Fruit fly (Drosophila melanogaster) whole organism, embryonic: ENCODE data around the gene ScpX.
A peak's percentile ranks its signal among the peaks of the same experiment; 100 is the strongest.

Source experiments
- Abd-B ChIP-seq: fragments of 200-800 bp; sonication (Bioruptor generic); optimal IDR thresholded peaks from 2 replicates; lab custom pipeline; 2018; ENCODE audit warnings: missing biosample characterization, mild to moderate bottlenecking, missing genetic modification characterization, moderate library complexity
- Awh ChIP-seq: fragments of 200-800 bp; sonication (Bioruptor generic); IDR thresholded peaks from 2 replicates; pipeline ENCODE4, ENCODE4 v1.3.6; 2022; ENCODE audit warnings: missing biosample characterization, missing genetic modification characterization
- CG10462 ChIP-seq: fragments of 200-800 bp; sonication (Bioruptor generic); optimal IDR thresholded peaks from 2 replicates; lab custom pipeline; 2016; ENCODE audit warnings: missing biosample characterization, missing genetic modification characterization
- CG11695 ChIP-seq: fragments of 200-800 bp; sonication (Bioruptor generic); IDR thresholded peaks from 3 replicates; pipeline ENCODE4 v1.3.6; 2022; ENCODE audit warnings: missing biosample characterization, missing genetic modification characterization
- CG12391 ChIP-seq: fragments of 200-800 bp; sonication (Bioruptor generic); optimal IDR thresholded peaks from 3 replicates; lab custom pipeline; 2018; ENCODE audit warnings: missing biosample characterization, mild to moderate bottlenecking, missing genetic modification characterization, moderate library complexity
- CG1603 ChIP-seq: fragments of 200-800 bp; sonication (Bioruptor generic); optimal IDR thresholded peaks from 2 replicates; lab custom pipeline; 2019; ENCODE audit warnings: missing biosample characterization, mild to moderate bottlenecking, missing genetic modification characterization, moderate library complexity
- CG17328 ChIP-seq: fragments of 200-800 bp; sonication (Bioruptor generic); IDR thresholded peaks from 2 replicates; pipeline ENCODE4 v1.3.6; 2022; ENCODE audit warnings: missing biosample characterization, missing genetic modification characterization
- CG17829 ChIP-seq: fragments of 200-800 bp; optimal IDR thresholded peaks from 2 replicates; lab custom pipeline; 2019; ENCODE audit warnings: missing biosample characterization, mild to moderate bottlenecking, missing genetic modification characterization, moderate library complexity
- CG1792 ChIP-seq: fragments of 200-800 bp; sonication (Bioruptor generic); optimal IDR thresholded peaks from 2 replicates; lab custom pipeline; 2016; ENCODE audit warnings: missing biosample characterization, missing genetic modification characterization
- CG1832 ChIP-seq: fragments of 200-800 bp; sonication (Bioruptor generic); optimal IDR thresholded peaks from 2 replicates; lab custom pipeline; 2017; ENCODE audit warnings: missing biosample characterization, mild to moderate bottlenecking, missing genetic modification characterization, inconsistent platforms
- CG18599 ChIP-seq: fragments of 200-800 bp; sonication (Bioruptor generic); optimal IDR thresholded peaks from 3 replicates; lab custom pipeline; 2017; ENCODE audit warnings: missing biosample characterization, missing genetic modification characterization, mild to moderate bottlenecking, moderate library complexity, missing genetic modification reagents
- CG2678 ChIP-seq: fragments of 200-800 bp; sonication (Bioruptor generic); optimal IDR thresholded peaks from 3 replicates; lab custom pipeline; 2019; ENCODE audit warnings: missing biosample characterization, mild to moderate bottlenecking, missing genetic modification characterization, moderate library complexity
- CG2712 ChIP-seq: fragments of 200-800 bp; optimal IDR thresholded peaks from 3 replicates; lab custom pipeline; 2019; ENCODE audit warnings: missing biosample characterization, mild to moderate bottlenecking, missing genetic modification characterization, moderate library complexity
- CG3163 ChIP-seq: fragments of 200-800 bp; sonication (Bioruptor generic); optimal IDR thresholded peaks from 3 replicates; lab custom pipeline; 2016; ENCODE audit warnings: missing biosample characterization, missing genetic modification characterization
- CG3995 ChIP-seq: fragments of 200-800 bp; sonication (Bioruptor generic); optimal IDR thresholded peaks from 3 replicates; lab custom pipeline; 2016; ENCODE audit warnings: missing biosample characterization, missing genetic modification characterization
- CG4424 ChIP-seq: fragments of 200-800 bp; sonication (Bioruptor generic); optimal IDR thresholded peaks from 3 replicates; lab custom pipeline; 2016; ENCODE audit warnings: missing biosample characterization, missing genetic modification characterization
- CG5953 ChIP-seq: fragments of 200-800 bp; sonication (Bioruptor generic); IDR thresholded peaks from 2 replicates; pipeline ENCODE4 v1.3.6; 2022; ENCODE audit warnings: missing biosample characterization, missing genetic modification characterization
- CG6689 ChIP-seq: fragments of 200-800 bp; sonication (Bioruptor generic); IDR thresholded peaks from 2 replicates; pipeline ENCODE4 v1.3.6; 2022; ENCODE audit warnings: missing biosample characterization, missing genetic modification characterization
- CG7556 ChIP-seq: fragments of 200-800 bp; sonication (Bioruptor generic); optimal IDR thresholded peaks from 2 replicates; lab custom pipeline; 2017; ENCODE audit warnings: missing biosample characterization, mild to moderate bottlenecking, missing genetic modification characterization
- CG7839 ChIP-seq: fragments of 200-800 bp; sonication (Bioruptor generic); optimal IDR thresholded peaks from 3 replicates; lab custom pipeline; 2018; ENCODE audit warnings: missing biosample characterization, mild to moderate bottlenecking, missing genetic modification characterization, moderate library complexity
- Chrac-16 ChIP-seq: fragments of 200-800 bp; sonication (Bioruptor generic); optimal IDR thresholded peaks from 3 replicates; lab custom pipeline; 2016; ENCODE audit warnings: missing biosample characterization, missing genetic modification characterization
- CoRest ChIP-seq: fragments of 200-800 bp; sonication (Bioruptor generic); optimal IDR thresholded peaks from 3 replicates; lab custom pipeline; 2018; ENCODE audit warnings: missing biosample characterization, mild to moderate bottlenecking, missing genetic modification characterization, moderate library complexity
- H2.0 ChIP-seq: fragments of 200-800 bp; sonication (Bioruptor generic); IDR thresholded peaks from 2 replicates; pipeline ENCODE4 v1.3.6; 2022; ENCODE audit warnings: missing biosample characterization, missing genetic modification characterization
- Hmr ChIP-seq: fragments of 200-800 bp; sonication (Bioruptor generic); optimal IDR thresholded peaks from 3 replicates; lab custom pipeline; 2017; ENCODE audit warnings: mild to moderate bottlenecking, missing biosample characterization, missing genetic modification reagents, missing genetic modification characterization
- Hr3 ChIP-seq: fragments of 200-800 bp; sonication (Bioruptor generic); optimal IDR thresholded peaks from 3 replicates; lab custom pipeline; 2016; ENCODE audit warnings: missing biosample characterization, missing genetic modification characterization
- Med ChIP-seq: fragments of 200-800 bp; sonication (Bioruptor generic); peaks from one replicate; lab custom pipeline; 2016; ENCODE audit warnings: missing biosample characterization, missing genetic modification characterization, mild to moderate bottlenecking, inconsistent platforms, moderate library complexity
- Nf-YA ChIP-seq: fragments of 200-800 bp; sonication (Bioruptor generic); IDR thresholded peaks from 2 replicates; pipeline ENCODE4 v1.3.6; 2022; ENCODE audit warnings: missing biosample characterization, missing genetic modification characterization
- Nf-YC ChIP-seq: fragments of 200-800 bp; optimal IDR thresholded peaks from 3 replicates; lab custom pipeline; 2019; ENCODE audit warnings: missing biosample characterization, mild to moderate bottlenecking, missing genetic modification characterization, moderate library complexity
- Pdp1 ChIP-seq, 2 experiments: fragments of 200-800 bp; sonication (Bioruptor generic); optimal IDR thresholded peaks; 3 replicates each; lab custom pipeline; 2016; ENCODE audit warnings: missing biosample characterization in 2 of 2, missing genetic modification characterization in 2 of 2, mild to moderate bottlenecking in 1 of 2, moderate library complexity in 1 of 2
- Ravus ChIP-seq: fragments of 200-800 bp; sonication (Bioruptor generic); IDR thresholded peaks from 2 replicates; pipeline ENCODE4 v1.3.6; 2022; ENCODE audit warnings: missing biosample characterization, missing genetic modification characterization
- Sin3A ChIP-seq: fragments of >200 bp; optimal IDR thresholded peaks from 2 replicates; lab custom pipeline; 2018
- Xrp1 ChIP-seq: fragments of 200-800 bp; sonication (Bioruptor generic); IDR thresholded peaks from 2 replicates; pipeline ENCODE4 v1.3.6; 2022; ENCODE audit warnings: missing biosample characterization, missing genetic modification characterization
- ase ChIP-seq: fragments of 200-800 bp; sonication (Bioruptor generic); IDR thresholded peaks from 3 replicates; pipeline ENCODE4 v1.3.6; 2022; ENCODE audit warnings: missing biosample characterization, missing genetic modification characterization
- dpn ChIP-seq, 2 experiments: fragments of 200-800 bp; sonication (Bioruptor generic); optimal IDR thresholded peaks; 3 replicates each; lab custom pipeline; 2016; ENCODE audit warnings: missing biosample characterization in 2 of 2, missing genetic modification characterization in 2 of 2
- fu2 ChIP-seq: fragments of 200-800 bp; sonication (Bioruptor generic); optimal IDR thresholded peaks from 2 replicates; lab custom pipeline; 2016; ENCODE audit warnings: missing biosample characterization, missing genetic modification characterization
- gro ChIP-seq: fragments of 200-800 bp; sonication (Bioruptor generic); optimal IDR thresholded peaks from 2 replicates; lab custom pipeline; 2016; ENCODE audit warnings: missing biosample characterization, missing genetic modification characterization
- gt ChIP-seq: fragments of 200-800 bp; sonication (Bioruptor generic); IDR thresholded peaks from 2 replicates; pipeline ENCODE4 v1.3.6; 2022; ENCODE audit warnings: missing biosample characterization, missing genetic modification characterization
- jing ChIP-seq: fragments of 200-800 bp; sonication (Bioruptor generic); optimal IDR thresholded peaks from 2 replicates; lab custom pipeline; 2018; ENCODE audit warnings: missing biosample characterization, mild to moderate bottlenecking, missing genetic modification characterization
- ken ChIP-seq: fragments of 200-800 bp; sonication (Bioruptor generic); IDR thresholded peaks from 3 replicates; pipeline ENCODE4 v1.3.6; 2022; ENCODE audit warnings: missing biosample characterization, missing genetic modification characterization
- luna ChIP-seq: fragments of 200-800 bp; sonication (Bioruptor generic); optimal IDR thresholded peaks from 2 replicates; lab custom pipeline; 2016; ENCODE audit warnings: missing biosample characterization, missing genetic modification characterization
- org-1 ChIP-seq: fragments of 200-800 bp; sonication (Bioruptor generic); optimal IDR thresholded peaks from 2 replicates; lab custom pipeline; 2017; ENCODE audit warnings: missing biosample characterization, missing genetic modification characterization
- pros ChIP-seq: fragments of 200-800 bp; sonication (Bioruptor generic); optimal IDR thresholded peaks from 3 replicates; lab custom pipeline; 2019; ENCODE audit warnings: missing biosample characterization, mild to moderate bottlenecking, missing genetic modification characterization, moderate library complexity
- row ChIP-seq: fragments of 200-800 bp; sonication (Bioruptor generic); IDR thresholded peaks from 3 replicates; pipeline ENCODE4 v1.3.6; 2022; ENCODE audit warnings: missing biosample characterization, missing genetic modification characterization
- sc ChIP-seq, 3 experiments: fragments of >200 bp in 2 of 3; fragments of 200-800 bp in 1 of 3; sonication (Bioruptor generic) in 1 of 3; optimal IDR thresholded peaks; 2 replicates in 2 of 3; 3 replicates in 1 of 3; lab custom pipeline; 2017; ENCODE audit warnings: mild to moderate bottlenecking in 1 of 3, missing biosample characterization in 1 of 3, missing genetic modification characterization in 1 of 3, missing genetic modification reagents in 1 of 3
- so ChIP-seq: fragments of 200-800 bp; sonication (Bioruptor generic); IDR thresholded peaks from 3 replicates; pipeline ENCODE4 v1.3.6; 2022; ENCODE audit warnings: missing biosample characterization, missing genetic modification characterization
- sob ChIP-seq: fragments of 200-800 bp; sonication (Bioruptor generic); IDR thresholded peaks from 2 replicates; pipeline ENCODE4 v1.3.6; 2022; ENCODE audit warnings: missing biosample characterization, missing genetic modification characterization
- tap ChIP-seq: fragments of 200-800 bp; optimal IDR thresholded peaks from 3 replicates; lab custom pipeline; 2019; ENCODE audit warnings: missing biosample characterization, mild to moderate bottlenecking, missing genetic modification characterization, moderate library complexity
- unc-4 ChIP-seq: fragments of 200-800 bp; sonication (Bioruptor generic); IDR thresholded peaks from 2 replicates; pipeline ENCODE4 v1.3.6; 2022; ENCODE audit warnings: missing biosample characterization, missing genetic modification characterization; ENCODE audit not compliant: partially characterized antibody
- vvl ChIP-seq: fragments of 200-800 bp; sonication (Bioruptor generic); IDR thresholded peaks from 2 replicates; pipeline ENCODE4 v1.3.6; 2022; ENCODE audit warnings: missing biosample characterization, missing genetic modification characterization
- zf30C ChIP-seq: fragments of 200-800 bp; sonication (Bioruptor generic); optimal IDR thresholded peaks from 3 replicates; lab custom pipeline; 2018; ENCODE audit warnings: missing biosample characterization, mild to moderate bottlenecking, missing genetic modification characterization

The ScpX gene

dm6 chr2L:18808754-18809329, 22.2 kb upstream of the ScpX start (continued):
- TF ChIP-seq CG12391 (tag; lab: Kevin White, UChicago), result peak; percentile 30
- 0 out of 2 replicates have a peak, but pooled peaks have one; percentile 15 for TF ChIP-seq CG6689
- TF ChIP-seq CG17829 (tag; lab: Kevin White, UChicago), result peak; percentile 46
- TF ChIP-seq Chrac-16, result peak; percentile 10
- TF ChIP-seq Abd-B (GFP tag; lab: Kevin White, UChicago), result no peak
- TF ChIP-seq CG1792 (GFP tag; lab: Kevin White, UChicago), result no peak
- TF ChIP-seq CG11695 (GFP tag; lab: Robert Waterston, UW), result 0 out of 3 replicates have a peak, but pooled peaks have one; percentile 16
- peak; percentile 47 for TF ChIP-seq CG2678 (tag; lab: Kevin White, UChicago)
- no peak for TF ChIP-seq Hr3 (GFP tag; lab: Kevin White, UChicago)
- no peak for TF ChIP-seq ase (GFP tag; lab: Robert Waterston, UW)
- peak; percentile 36 for TF ChIP-seq CG7839 (tag; lab: Kevin White, UChicago)
- no peak for TF ChIP-seq CG3995
- no peak for TF ChIP-seq CG3163 (GFP tag; lab: Kevin White, UChicago)
- peak; percentile 8 for TF ChIP-seq CoRest
- TF ChIP-seq pros (GFP tag; lab: Kevin White, UChicago), result no peak
- no peak for TF ChIP-seq so
- TF ChIP-seq sob (GFP tag; lab: Robert Waterston, UW), result 0 out of 2 replicates have a peak, but pooled peaks have one; percentile 10
- TF ChIP-seq gt (GFP tag; lab: Robert Waterston, UW), result no peak
- no peak for TF ChIP-seq Nf-YC (tag; lab: Kevin White, UChicago)
- peak; percentile 61 for TF ChIP-seq Xrp1
- TF ChIP-seq Nf-YA, result no peak
- peak; percentile 26 for TF ChIP-seq CG18599 (GFP tag; lab: Kevin White, UChicago)
- TF ChIP-seq unc-4 (GFP tag; lab: Robert Waterston, UW), result no peak
- TF ChIP-seq Sin3A (lab: Kevin White, UChicago), result no peak
- no peak for TF ChIP-seq fu2 (GFP tag; lab: Kevin White, UChicago)
- no peak for TF ChIP-seq sc (optimal IDR thresholded peaks at IDR 0.05; lab: Kevin White, UChicago)
- no peak for TF ChIP-seq sc (GFP tag; optimal IDR thresholded peaks at IDR 0.05; lab: Kevin White, UChicago)
- peak; percentile 40 for TF ChIP-seq zf30C (GFP tag; lab: Kevin White, UChicago)
- peak; percentile 13 for TF ChIP-seq Hmr (GFP tag; lab: Kevin White, UChicago)
- no peak for TF ChIP-seq Pdp1 (GFP tag; optimal IDR thresholded peaks at IDR 0.05; lab: Kevin White, UChicago)
- TF ChIP-seq jing (GFP tag; lab: Kevin White, UChicago), result no peak
- peak; percentile 54 for TF ChIP-seq CG2712 (tag; lab: Kevin White, UChicago)
- TF ChIP-seq vvl (GFP tag; lab: Robert Waterston, UW), result peak; percentile 16; the same call in 1 of the 2 replicates
- TF ChIP-seq CG7556 (GFP tag; lab: Kevin White, UChicago), result peak; percentile 39
- peak; percentile 47 for TF ChIP-seq CG1603
- peak; percentile 20 for TF ChIP-seq tap
- no peak for TF ChIP-seq gro (GFP tag; lab: Kevin White, UChicago)
- 0 out of 2 replicates have a peak, but pooled peaks have one; percentile 29 for TF ChIP-seq CG17328 (GFP tag; lab: Robert Waterston, UW)
- TF ChIP-seq Med (GFP tag; lab: Kevin White, UChicago), result peak; percentile 52
- TF ChIP-seq dpn (GFP tag; optimal IDR thresholded peaks at IDR 0.05; lab: Kevin White, UChicago), result no peak
- TF ChIP-seq CG1832, result no peak
- peak; percentile 26 for TF ChIP-seq CG4424 (GFP tag; lab: Kevin White, UChicago)
- TF ChIP-seq row, result peak; percentile 60; the same call in 2 of the 3 replicates
- TF ChIP-seq ken, result no peak
- TF ChIP-seq luna, result no peak
- no peak for TF ChIP-seq Ravus (GFP tag; lab: Robert Waterston, UW)
- TF ChIP-seq CG10462 (GFP tag; lab: Kevin White, UChicago), result no peak
- TF ChIP-seq H2.0 (GFP tag; lab: Robert Waterston, UW), result no peak
- TF ChIP-seq CG5953 (GFP tag; lab: Robert Waterston, UW), result no peak
- peak; percentile 57; the same call in 1 of the 2 replicates for TF ChIP-seq Awh (GFP tag; lab: Robert Waterston, UW)
- TF ChIP-seq org-1, result no peak
